Fruit fly (Drosophila melanogaster): ENCODE measurements around the gene CG2211.

Gene CG2211

dm6 chr3L:1374438-1375133 lies 39.4 kb upstream of the CG2211 start (continued):
- no peak for TF ChIP-seq tap (tag; optimal IDR thresholded peaks at IDR 0.05)
- no peak for TF ChIP-seq CG6813 (GFP tag; optimal IDR thresholded peaks at IDR 0.05)
- TF ChIP-seq D (optimal IDR thresholded peaks at IDR 0.05), result no peak
- TF ChIP-seq D (GFP tag; optimal IDR thresholded peaks at IDR 0.05), result no peak
- TF ChIP-seq Ssrp (tag; optimal IDR thresholded peaks at IDR 0.05), result peak; percentile 5
- no peak for TF ChIP-seq emc (GFP tag; optimal IDR thresholded peaks at IDR 0.05)
- peak; percentile 63 for TF ChIP-seq crol (GFP tag; IDR thresholded peaks at IDR 0.05)
- TF ChIP-seq tio (GFP tag; optimal IDR thresholded peaks at IDR 0.05), result no peak
- TF ChIP-seq Spps (tag; optimal IDR thresholded peaks at IDR 0.05), result no peak
- TF ChIP-seq ind (GFP tag; optimal IDR thresholded peaks at IDR 0.05), result no peak
- TF ChIP-seq CG10321 (GFP tag; IDR thresholded peaks at IDR 0.05), result no peak
- TF ChIP-seq Sox102F (GFP tag; optimal IDR thresholded peaks at IDR 0.05), result peak; percentile 48
- TF ChIP-seq CG10366 (GFP tag; IDR thresholded peaks at IDR 0.05), result no peak
- TF ChIP-seq B-H2 (GFP tag; optimal IDR thresholded peaks at IDR 0.05), result no peak
- TF ChIP-seq ro (GFP tag; IDR thresholded peaks at IDR 0.05), result no peak
- no peak for TF ChIP-seq Awh (GFP tag; IDR thresholded peaks at IDR 0.05)
- TF ChIP-seq Dfd (GFP tag; optimal IDR thresholded peaks at IDR 0.05), result no peak
- TF ChIP-seq CG14014 (GFP tag; IDR thresholded peaks at IDR 0.05), result no peak
- no peak for TF ChIP-seq tin (GFP tag; optimal IDR thresholded peaks at IDR 0.05)
- TF ChIP-seq pan (optimal IDR thresholded peaks at IDR 0.05), result no peak
- TF ChIP-seq pan (GFP tag; optimal IDR thresholded peaks at IDR 0.05 in 1 of 2, IDR thresholded peaks at IDR 0.05 in 1 of 2), result no peak
- TF ChIP-seq sr (GFP tag; IDR thresholded peaks at IDR 0.05), result peak; percentile 89
- TF ChIP-seq Drgx (GFP tag; IDR thresholded peaks at IDR 0.05), result peak; percentile 77
- no peak for TF ChIP-seq Camta (GFP tag; optimal IDR thresholded peaks at IDR 0.05)
- TF ChIP-seq CG8924 (tag; optimal IDR thresholded peaks at IDR 0.05), result no peak
- no peak for TF ChIP-seq dati (GFP tag; IDR thresholded peaks at IDR 0.05)
- TF ChIP-seq CG11085 (GFP tag; IDR thresholded peaks at IDR 0.05), result no peak
- TF ChIP-seq CG14441 (GFP tag; IDR thresholded peaks at IDR 0.05), result peak; percentile 15; the same call in 1 of the 2 replicates
- TF ChIP-seq CG14710 (tag; optimal IDR thresholded peaks at IDR 0.05), result no peak
- TF ChIP-seq E2f2 (GFP tag; IDR thresholded peaks at IDR 0.05), result no peak
- peak; percentile 18 for TF ChIP-seq nmo (GFP tag; optimal IDR thresholded peaks at IDR 0.05)
- TF ChIP-seq CG17568 (GFP tag; optimal IDR thresholded peaks at IDR 0.05), result no peak
- TF ChIP-seq dmrt99B (tag; optimal IDR thresholded peaks at IDR 0.05), result peak; percentile 13
- no peak for TF ChIP-seq odd (GFP tag; optimal IDR thresholded peaks at IDR 0.05)
- TF ChIP-seq Oli (tag; optimal IDR thresholded peaks at IDR 0.05), result peak; percentile 18
- no peak for TF ChIP-seq CG12744 (GFP tag; optimal IDR thresholded peaks at IDR 0.05)
- TF ChIP-seq NC2α (GFP tag; optimal IDR thresholded peaks at IDR 0.05), result no peak
- TF ChIP-seq ems (GFP tag; optimal IDR thresholded peaks at IDR 0.05), result no peak
- no peak for TF ChIP-seq lab (GFP tag; optimal IDR thresholded peaks at IDR 0.05)
- TF ChIP-seq CG6654 (GFP tag; optimal IDR thresholded peaks at IDR 0.05), result no peak
- no peak for TF ChIP-seq gcm2 (GFP tag; optimal IDR thresholded peaks at IDR 0.05)
- peak in 1 of 2 experiments; percentile 8 for TF ChIP-seq Hr51 (GFP tag; optimal IDR thresholded peaks at IDR 0.05)
- TF ChIP-seq Dek (tag; optimal IDR thresholded peaks at IDR 0.05), result no peak
- TF ChIP-seq grn (GFP tag; optimal IDR thresholded peaks at IDR 0.05), result no peak
- peak; percentile 86 for TF ChIP-seq sd (tag; optimal IDR thresholded peaks at IDR 0.05)
- TF ChIP-seq Hand (GFP tag; optimal IDR thresholded peaks at IDR 0.05), result no peak
- TF ChIP-seq Jarid2 (GFP tag; optimal IDR thresholded peaks at IDR 0.05), result no peak
- TF ChIP-seq Bgb (GFP tag; IDR thresholded peaks at IDR 0.05; ENCODE audit: partially characterized antibody), result no peak
- no peak for TF ChIP-seq CG1792 (GFP tag; optimal IDR thresholded peaks at IDR 0.05)
- TF ChIP-seq hb (GFP tag; IDR thresholded peaks at IDR 0.05; ENCODE audit: partially characterized antibody), result no peak
- no peak for TF ChIP-seq Scr (GFP tag; IDR thresholded peaks at IDR 0.05; ENCODE audit: partially characterized antibody)

All from whole organism, embryonic.